Fruit fly (Drosophila melanogaster): Measurements from ENCODE around the gene mamo.

Gene mamo

dm6 chrX:13890903-13891449 lies 99.4 kb downstream of the mamo start (continued):
- TF ChIP-seq CG18599 (GFP tag; optimal IDR thresholded peaks at IDR 0.05), result peak; percentile 93
- peak; percentile 63; the same call in 1 of the 2 replicates for TF ChIP-seq toy (GFP tag; IDR thresholded peaks at IDR 0.05)
- peak; percentile 85 for TF ChIP-seq ken (GFP tag; IDR thresholded peaks at IDR 0.05)
- TF ChIP-seq CG10209 (GFP tag; optimal IDR thresholded peaks at IDR 0.05), result peak; percentile 94
- peak; percentile 20 for TF ChIP-seq CG31388 (GFP tag; optimal IDR thresholded peaks at IDR 0.05)
- TF ChIP-seq fu2 (GFP tag; optimal IDR thresholded peaks at IDR 0.05), result peak; percentile 60
- TF ChIP-seq eyg (GFP tag; optimal IDR thresholded peaks at IDR 0.05), result peak; percentile 12
- peak; percentile 95 for TF ChIP-seq Rfx (GFP tag; IDR thresholded peaks at IDR 0.05)
- peak; percentile 91 for TF ChIP-seq CG31441 (GFP tag; IDR thresholded peaks at IDR 0.05)
- peak; percentile 68 for TF ChIP-seq Poxn (GFP tag; IDR thresholded peaks at IDR 0.05)
- no peak for TF ChIP-seq CG10959 (GFP tag; IDR thresholded peaks at IDR 0.05)
- TF ChIP-seq Hmr (GFP tag; optimal IDR thresholded peaks at IDR 0.05), result peak; percentile 95
- TF ChIP-seq CG3065 (GFP tag; optimal IDR thresholded peaks at IDR 0.05), result peak; percentile 41
- no peak for TF ChIP-seq Stat92E (GFP tag; optimal IDR thresholded peaks at IDR 0.05)
- TF ChIP-seq zfh2 (GFP tag; optimal IDR thresholded peaks at IDR 0.05), result peak; percentile 78
- peak; percentile 81; the same call in 1 of the 2 replicates for TF ChIP-seq Taf1 (GFP tag; IDR thresholded peaks at IDR 0.05)
- peak; percentile 84 for TF ChIP-seq Xbp1 (GFP tag; optimal IDR thresholded peaks at IDR 0.05)
- TF ChIP-seq CG11093 (GFP tag; IDR thresholded peaks at IDR 0.05), result peak; percentile 88
- TF ChIP-seq nmo (GFP tag; optimal IDR thresholded peaks at IDR 0.05), result peak; percentile 97
- no peak for TF ChIP-seq CG15073 (GFP tag; optimal IDR thresholded peaks at IDR 0.05)
- TF ChIP-seq ERR (GFP tag; optimal IDR thresholded peaks at IDR 0.05), result peak; percentile 69
- TF ChIP-seq vfl (GFP tag; optimal IDR thresholded peaks at IDR 0.05), result peak; percentile 69
- peak; percentile 5 for TF ChIP-seq da (GFP tag; optimal IDR thresholded peaks at IDR 0.05)
- TF ChIP-seq exex (tag; optimal IDR thresholded peaks at IDR 0.05), result peak; percentile 58
- peak; percentile 37 for TF ChIP-seq Myb (GFP tag; optimal IDR thresholded peaks at IDR 0.05)
- TF ChIP-seq Jarid2 (GFP tag; optimal IDR thresholded peaks at IDR 0.05), result peak; percentile 70
- no peak for TF ChIP-seq her (GFP tag; optimal IDR thresholded peaks at IDR 0.05)
- peak; percentile 92 for TF ChIP-seq CG8924 (tag; optimal IDR thresholded peaks at IDR 0.05)
- peak; percentile 65 for TF ChIP-seq tx (GFP tag; optimal IDR thresholded peaks at IDR 0.05)
- no peak for TF ChIP-seq CG9797 (GFP tag; optimal IDR thresholded peaks at IDR 0.05)
- TF ChIP-seq CG7928 (GFP tag; optimal IDR thresholded peaks at IDR 0.05), result peak; percentile 66
- peak; percentile 79 for TF ChIP-seq HLH54F (GFP tag; optimal IDR thresholded peaks at IDR 0.05)
- TF ChIP-seq shn (GFP tag; optimal IDR thresholded peaks at IDR 0.05), result peak; percentile 65
- peak; percentile 87 for TF ChIP-seq ind (GFP tag; optimal IDR thresholded peaks at IDR 0.05)
- peak; percentile 71 for TF ChIP-seq Nf-YB (GFP tag; optimal IDR thresholded peaks at IDR 0.05)
- TF ChIP-seq sr (GFP tag; IDR thresholded peaks at IDR 0.05), result peak; percentile 27; the same call in 1 of the 3 replicates
- TF ChIP-seq slou (GFP tag; optimal IDR thresholded peaks at IDR 0.05), result peak; percentile 83
- peak; percentile 89 for TF ChIP-seq HHEX (GFP tag; optimal IDR thresholded peaks at IDR 0.05)
- TF ChIP-seq Doc2 (GFP tag; IDR thresholded peaks at IDR 0.05), result peak; percentile 71
- peak; percentile 39 for TF ChIP-seq gsb-n (tag; optimal IDR thresholded peaks at IDR 0.05)
- peak; percentile 34 for TF ChIP-seq CG4617 (GFP tag; optimal IDR thresholded peaks at IDR 0.05; ENCODE audit: borderline replicate concordance)
- peak; percentile 83 for TF ChIP-seq CG4730 (GFP tag; IDR thresholded peaks at IDR 0.05)
- TF ChIP-seq CG6654 (GFP tag; optimal IDR thresholded peaks at IDR 0.05), result peak; percentile 76
- TF ChIP-seq CG15011 (GFP tag; optimal IDR thresholded peaks at IDR 0.05), result peak; percentile 87
- no peak for TF ChIP-seq CG11398 (GFP tag; optimal IDR thresholded peaks at IDR 0.05)
- TF ChIP-seq BEAF-32 (GFP tag; optimal IDR thresholded peaks at IDR 0.05), result no peak
- peak; percentile 86 for TF ChIP-seq D19A (tag; optimal IDR thresholded peaks at IDR 0.05)
- TF ChIP-seq sna (GFP tag; IDR thresholded peaks at IDR 0.05; ENCODE audit: partially characterized antibody), result no peak
- peak; percentile 77 for TF ChIP-seq CG4404 (GFP tag; IDR thresholded peaks at IDR 0.05)
- peak; percentile 75 for TF ChIP-seq trh (GFP tag; optimal IDR thresholded peaks at IDR 0.05)

Data from whole organism, embryonic.